Worm (Caenorhabditis elegans): Measurements from ENCODE around the gene K12H6.5.
A peak's percentile ranks its signal among the peaks of the same experiment; 100 is the strongest.

The K12H6.5 gene

ce11 chrII:2795413-2795812 lies 30.6 kb downstream of the K12H6.5 start:
- TF ChIP-seq ceh-36 (tag; optimal IDR thresholded peaks at IDR 0.05) (no peak), hmg-4 (GFP tag; optimal IDR thresholded peaks at IDR 0.05) (no peak), pes-1 (GFP tag; IDR thresholded peaks at IDR 0.05) (no peak), ets-7 (tag; optimal IDR thresholded peaks at IDR 0.05) (no peak), flt-1 (GFP tag; IDR thresholded peaks at IDR 0.05) (no peak), tbx-37 (GFP tag; conservative IDR thresholded peaks at IDR 0.05) (no peak), scrt-1 (GFP tag; IDR thresholded peaks at IDR 0.05) (no peak), tbx-11 (GFP tag; IDR thresholded peaks at IDR 0.05) (no peak), sea-1 (GFP tag; conservative IDR thresholded peaks at IDR 0.05) (no peak), hmbx-1 (tag; optimal IDR thresholded peaks at IDR 0.05) (no peak), ceh-13 (GFP tag; optimal IDR thresholded peaks at IDR 0.05) (no peak), tra-4 (tag; optimal IDR thresholded peaks at IDR 0.05) (no peak), aly-1 (tag; optimal IDR thresholded peaks at IDR 0.05) (no peak), hnd-1 (tag; optimal IDR thresholded peaks at IDR 0.05) (no peak), F13C5.2 (tag; optimal IDR thresholded peaks at IDR 0.05) (no peak), B0310.2 (tag; optimal IDR thresholded peaks at IDR 0.05) (no peak), ama-1 (optimal IDR thresholded peaks at IDR 0.05) (no peak)

DNA sequence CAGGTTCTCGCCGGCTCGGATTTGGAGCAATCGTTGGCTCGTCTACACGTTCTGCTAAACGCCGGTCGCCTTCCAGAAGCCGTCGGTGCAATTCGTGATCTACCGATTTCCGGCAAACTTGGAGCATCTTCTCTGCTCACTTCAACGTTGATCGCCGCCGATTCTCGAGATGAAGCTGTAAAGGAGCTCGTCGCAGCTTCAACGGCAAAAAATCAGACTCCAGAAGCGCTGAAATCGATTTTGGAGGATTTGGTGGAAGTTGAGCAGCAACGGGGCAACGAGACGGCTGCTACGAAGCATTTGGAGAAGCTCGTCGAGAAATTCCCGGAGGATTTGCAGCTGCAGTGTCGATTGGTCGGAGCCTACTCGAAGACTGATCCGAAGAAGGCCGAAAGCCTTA lies 34.3 kb downstream of the K12H6.5 start:
- TF ChIP-seq B0310.2 (tag; optimal IDR thresholded peaks at IDR 0.05) (no peak), ama-1 (optimal IDR thresholded peaks at IDR 0.05) (no peak), ets-7 (tag; optimal IDR thresholded peaks at IDR 0.05) (no peak), scrt-1 (GFP tag; IDR thresholded peaks at IDR 0.05) (no peak), ceh-36 (tag; optimal IDR thresholded peaks at IDR 0.05) (no peak), ceh-13 (GFP tag; optimal IDR thresholded peaks at IDR 0.05) (no peak), hnd-1 (tag; optimal IDR thresholded peaks at IDR 0.05) (no peak), sea-1 (GFP tag; conservative IDR thresholded peaks at IDR 0.05) (no peak), F13C5.2 (tag; optimal IDR thresholded peaks at IDR 0.05) (no peak), aly-1 (tag; optimal IDR thresholded peaks at IDR 0.05) (no peak), pes-1 (GFP tag; IDR thresholded peaks at IDR 0.05) (no peak), hmbx-1 (tag; optimal IDR thresholded peaks at IDR 0.05) (no peak), flt-1 (GFP tag; IDR thresholded peaks at IDR 0.05) (no peak), tbx-37 (GFP tag; conservative IDR thresholded peaks at IDR 0.05) (no peak)

ce11 chrII:2787849-2788248 lies 38.1 kb downstream of the K12H6.5 start:
- TF ChIP-seq scrt-1 (GFP tag; IDR thresholded peaks at IDR 0.05) (no peak), sea-1 (GFP tag; conservative IDR thresholded peaks at IDR 0.05) (no peak), hmg-4 (GFP tag; optimal IDR thresholded peaks at IDR 0.05) (no peak), ceh-36 (tag; optimal IDR thresholded peaks at IDR 0.05) (no peak), hmbx-1 (tag; optimal IDR thresholded peaks at IDR 0.05) (no peak), hnd-1 (tag; optimal IDR thresholded peaks at IDR 0.05) (no peak), tra-4 (tag; optimal IDR thresholded peaks at IDR 0.05) (no peak), aly-1 (tag; optimal IDR thresholded peaks at IDR 0.05) (no peak), tbx-37 (GFP tag; conservative IDR thresholded peaks at IDR 0.05) (no peak), ceh-13 (GFP tag; optimal IDR thresholded peaks at IDR 0.05) (no peak), F13C5.2 (tag; optimal IDR thresholded peaks at IDR 0.05) (no peak), pes-1 (GFP tag; IDR thresholded peaks at IDR 0.05) (no peak)

- peak; percentile 46 for TF ChIP-seq F13C5.2 (tag; optimal IDR thresholded peaks at IDR 0.05)
- no peak for TF ChIP-seq hmg-4 (GFP tag; optimal IDR thresholded peaks at IDR 0.05)
- TF ChIP-seq pes-1 (GFP tag; IDR thresholded peaks at IDR 0.05) = no peak
These were observed 38.9 kb downstream of the K12H6.5 start, which contains the start of the genes F08D12.12 and srpa-72 for ce11 chrII:2787031-2787512. F08D12.12 (minus strand) TSS chrII:2787081. srpa-72 (plus strand) TSS chrII:2787481.

DNA sequence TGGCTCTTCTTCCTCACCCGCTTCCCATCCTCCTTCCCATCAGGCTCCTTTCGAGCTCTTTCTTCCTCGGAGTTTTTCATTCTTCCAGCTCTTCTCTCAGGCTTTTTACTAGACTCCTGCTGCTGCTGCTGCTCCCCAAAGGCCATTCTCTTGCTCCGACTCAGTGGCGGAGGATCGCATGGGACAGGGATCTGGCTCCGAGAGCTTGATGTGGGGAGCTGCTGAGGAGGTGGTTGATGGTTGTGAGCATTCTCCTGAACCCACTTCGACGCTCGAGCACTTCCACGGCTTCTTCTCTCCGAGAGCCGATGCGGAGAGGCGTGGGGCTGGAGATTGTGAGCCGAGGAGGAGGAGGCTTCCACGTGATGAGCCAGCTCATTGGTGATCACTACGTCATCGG lies 40.2 kb downstream of the K12H6.5 start:
- TF ChIP-seq B0310.2 (tag; optimal IDR thresholded peaks at IDR 0.05) = no peak
- no peak for TF ChIP-seq hmg-4 (GFP tag; optimal IDR thresholded peaks at IDR 0.05)
- TF ChIP-seq ceh-13 (GFP tag; optimal IDR thresholded peaks at IDR 0.05) = no peak

- TF ChIP-seq hmbx-1 (tag; optimal IDR thresholded peaks at IDR 0.05) = no peak
- TF ChIP-seq B0310.2 (tag; optimal IDR thresholded peaks at IDR 0.05) = no peak
- no peak for TF ChIP-seq hnd-1 (tag; optimal IDR thresholded peaks at IDR 0.05)
- TF ChIP-seq scrt-1 (GFP tag; IDR thresholded peaks at IDR 0.05) = no peak
- no peak for TF ChIP-seq sea-1 (GFP tag; conservative IDR thresholded peaks at IDR 0.05)
- no peak for TF ChIP-seq pes-1 (GFP tag; IDR thresholded peaks at IDR 0.05)
- no peak for TF ChIP-seq ceh-36 (tag; optimal IDR thresholded peaks at IDR 0.05)
- no peak for TF ChIP-seq ama-1 (optimal IDR thresholded peaks at IDR 0.05)
- no peak for TF ChIP-seq aly-1 (tag; optimal IDR thresholded peaks at IDR 0.05)
- no peak for TF ChIP-seq tbx-37 (GFP tag; conservative IDR thresholded peaks at IDR 0.05)
- TF ChIP-seq tra-4 (tag; optimal IDR thresholded peaks at IDR 0.05) = no peak
- TF ChIP-seq F13C5.2 (tag; optimal IDR thresholded peaks at IDR 0.05) = no peak
- TF ChIP-seq hmg-4 (GFP tag; optimal IDR thresholded peaks at IDR 0.05) = no peak
- no peak for TF ChIP-seq tbx-11 (GFP tag; IDR thresholded peaks at IDR 0.05)
- TF ChIP-seq ceh-13 (GFP tag; optimal IDR thresholded peaks at IDR 0.05) = no peak
- TF ChIP-seq flt-1 (GFP tag; IDR thresholded peaks at IDR 0.05) = no peak
These were observed 42.6 kb downstream of the K12H6.5 start for ce11 chrII:2783380-2783779.

ce11 chrII:2781355-2781754 lies 44.6 kb downstream of the K12H6.5 start, which contains the start of gene F08D12.2:
F08D12.2 (plus strand) TSS chrII:2781655.
- TF ChIP-seq tra-4 (tag; optimal IDR thresholded peaks at IDR 0.05) = no peak
- no peak for TF ChIP-seq aly-1 (tag; optimal IDR thresholded peaks at IDR 0.05)
- TF ChIP-seq scrt-1 (GFP tag; IDR thresholded peaks at IDR 0.05) = no peak
- TF ChIP-seq B0310.2 (tag; optimal IDR thresholded peaks at IDR 0.05) = no peak
- no peak for TF ChIP-seq hnd-1 (tag; optimal IDR thresholded peaks at IDR 0.05)
- TF ChIP-seq ets-7 (tag; optimal IDR thresholded peaks at IDR 0.05) = no peak
- TF ChIP-seq ceh-13 (GFP tag; optimal IDR thresholded peaks at IDR 0.05) = no peak
- TF ChIP-seq ama-1 (optimal IDR thresholded peaks at IDR 0.05) = no peak
- TF ChIP-seq hmg-4 (GFP tag; optimal IDR thresholded peaks at IDR 0.05) = no peak
- no peak for TF ChIP-seq tbx-37 (GFP tag; conservative IDR thresholded peaks at IDR 0.05)
- TF ChIP-seq sea-1 (GFP tag; conservative IDR thresholded peaks at IDR 0.05) = no peak

DNA sequence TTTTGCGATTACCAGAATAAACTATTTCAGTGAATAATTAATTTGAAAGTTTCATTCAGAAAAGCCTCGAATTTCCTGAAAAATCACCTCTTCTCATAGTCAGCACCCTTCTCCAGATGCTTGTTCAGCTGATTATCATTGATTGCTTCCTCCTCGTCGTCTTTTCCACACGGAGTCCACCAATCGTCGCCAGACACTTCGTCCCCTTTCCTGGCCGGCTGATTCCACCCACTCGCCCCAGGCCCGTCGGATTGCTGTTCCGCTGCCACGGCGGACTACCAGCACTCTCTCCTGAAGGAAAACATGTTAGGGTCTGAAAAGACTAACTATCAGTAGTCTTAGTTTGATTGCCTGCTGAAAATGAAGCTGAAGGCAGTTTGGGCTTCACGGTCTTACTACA lies 45.2 kb downstream of the K12H6.5 start:
- TF ChIP-seq aly-1 (tag; optimal IDR thresholded peaks at IDR 0.05) (no peak), scrt-1 (GFP tag; IDR thresholded peaks at IDR 0.05) (no peak), tbx-37 (GFP tag; conservative IDR thresholded peaks at IDR 0.05) (no peak), B0310.2 (tag; optimal IDR thresholded peaks at IDR 0.05) (no peak), hmbx-1 (tag; optimal IDR thresholded peaks at IDR 0.05) (no peak), ama-1 (optimal IDR thresholded peaks at IDR 0.05) (no peak), sea-1 (GFP tag; conservative IDR thresholded peaks at IDR 0.05) (no peak), ets-7 (tag; optimal IDR thresholded peaks at IDR 0.05) (no peak), tra-4 (tag; optimal IDR thresholded peaks at IDR 0.05) (no peak), flt-1 (GFP tag; IDR thresholded peaks at IDR 0.05) (no peak), ceh-13 (GFP tag; optimal IDR thresholded peaks at IDR 0.05) (no peak), pes-1 (GFP tag; IDR thresholded peaks at IDR 0.05) (no peak), hnd-1 (tag; optimal IDR thresholded peaks at IDR 0.05) (no peak), hmg-4 (GFP tag; optimal IDR thresholded peaks at IDR 0.05) (no peak), ceh-36 (tag; optimal IDR thresholded peaks at IDR 0.05) (no peak), F13C5.2 (tag; optimal IDR thresholded peaks at IDR 0.05) (no peak)
